Worm (Caenorhabditis elegans): Measurements from ENCODE around the gene sre-11.

- TF ChIP-seq ztf-11 (tag; optimal IDR thresholded peaks at IDR 0.05) (no peak), zag-1 (tag; optimal IDR thresholded peaks at IDR 0.05) (no peak), lin-13 (GFP tag; optimal IDR thresholded peaks at IDR 0.05) (no peak), nhr-237 (tag; optimal IDR thresholded peaks at IDR 0.05) (no peak), snpc-4 (tag; optimal IDR thresholded peaks at IDR 0.05) (no peak), irx-1 (tag; optimal IDR thresholded peaks at IDR 0.05) (no peak), pqm-1 (tag; optimal IDR thresholded peaks at IDR 0.05) (no peak), grh-1 (GFP tag; IDR thresholded peaks at IDR 0.05) (no peak), lin-39 (tag; optimal IDR thresholded peaks at IDR 0.05) (no peak), nhr-11 (tag; optimal IDR thresholded peaks at IDR 0.05) (no peak), unc-86 (tag; optimal IDR thresholded peaks at IDR 0.05) (no peak)
Observed at ce11 chrV:7726202-7726601, 42.4 kb upstream of the sre-11 start.
